Fruit fly (Drosophila melanogaster): Measurements from ENCODE around the gene CG31687.

DNA sequence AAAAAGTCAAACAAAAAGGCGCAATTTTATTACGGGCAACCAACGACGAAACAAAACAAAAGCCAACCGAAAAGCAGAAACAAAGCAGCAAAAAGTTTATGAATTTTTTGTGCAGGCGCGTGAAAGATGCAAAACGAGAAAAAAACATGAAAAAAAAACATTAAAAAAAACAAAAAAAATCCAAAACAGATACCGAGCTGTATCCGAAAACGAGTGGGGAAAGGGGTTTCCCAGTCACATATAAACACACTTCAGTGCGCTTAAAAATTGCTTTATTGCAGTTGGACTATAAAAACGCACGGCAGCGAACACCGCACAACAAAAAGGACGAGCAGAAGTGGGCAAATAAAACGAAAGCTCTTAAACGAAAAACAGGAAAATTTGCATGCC, 36.7 kb downstream of the CG31687 start:
- TF ChIP-seq CG13204 (GFP tag; optimal IDR thresholded peaks at IDR 0.05), result no peak
- TF ChIP-seq CG8301 (tag; optimal IDR thresholded peaks at IDR 0.05), result no peak
- TF ChIP-seq Pif1A (GFP tag; optimal IDR thresholded peaks at IDR 0.05), result no peak
- TF ChIP-seq Ets98B (GFP tag; IDR thresholded peaks at IDR 0.05), result no peak
